Fruit fly (Drosophila melanogaster) whole organism, prepupa: ENCODE results near the gene Gyc89Db.

Experiments used
- Blimp-1 ChIP-seq: fragments of 200-800 bp; sonication (Bioruptor generic); optimal IDR thresholded peaks from 3 replicates; lab custom pipeline; 2017; ENCODE audit warnings: missing biosample characterization, missing genetic modification characterization, mild to moderate bottlenecking, moderate library complexity, missing genetic modification reagents
- CG10631 ChIP-seq: fragments of 200-800 bp; sonication (Bioruptor generic); optimal IDR thresholded peaks from 2 replicates; lab custom pipeline; 2016; ENCODE audit warnings: missing biosample characterization, missing genetic modification characterization
- CG10669 ChIP-seq: fragments of 200-800 bp; sonication (Bioruptor generic); optimal IDR thresholded peaks from 3 replicates; lab custom pipeline; 2018; ENCODE audit warnings: missing biosample characterization, mild to moderate bottlenecking, missing genetic modification characterization, moderate library complexity
- CG11762 ChIP-seq: fragments of 200-800 bp; sonication (Bioruptor generic); optimal IDR thresholded peaks from 3 replicates; lab custom pipeline; 2016; ENCODE audit warnings: missing biosample characterization, missing genetic modification characterization; ENCODE audit not compliant: insufficient read depth
- CG11902 ChIP-seq: fragments of 200-800 bp; sonication (Bioruptor generic); optimal IDR thresholded peaks from 3 replicates; lab custom pipeline; 2016; ENCODE audit warnings: missing biosample characterization, missing genetic modification characterization
- CG15336 ChIP-seq: fragments of 200-800 bp; sonication (Bioruptor generic); IDR thresholded peaks from 2 replicates; pipeline ENCODE4 v1.3.6; 2022; ENCODE audit warnings: missing biosample characterization, missing genetic modification characterization
- CG3032 ChIP-seq: fragments of 200-800 bp; optimal IDR thresholded peaks from 2 replicates; lab custom pipeline; 2019; ENCODE audit warnings: missing biosample characterization, mild to moderate bottlenecking, missing genetic modification characterization, moderate library complexity
- CG31627 ChIP-seq: fragments of 200-800 bp; sonication (Bioruptor generic); optimal IDR thresholded peaks from 3 replicates; lab custom pipeline; 2016; ENCODE audit warnings: missing biosample characterization, missing genetic modification characterization
- CG32006 ChIP-seq: fragments of 200-800 bp; sonication (Bioruptor generic); optimal IDR thresholded peaks from 3 replicates; lab custom pipeline; 2017; ENCODE audit warnings: missing biosample characterization, mild to moderate bottlenecking, missing genetic modification characterization
- CG3919 ChIP-seq: fragments of 200-800 bp; sonication (Bioruptor generic); optimal IDR thresholded peaks from 3 replicates; lab custom pipeline; 2016; ENCODE audit warnings: missing biosample characterization, missing genetic modification characterization
- CG4318 ChIP-seq: fragments of 200-800 bp; sonication (Bioruptor generic); optimal IDR thresholded peaks from 3 replicates; lab custom pipeline; 2017; ENCODE audit warnings: missing biosample characterization, mild to moderate bottlenecking, missing genetic modification characterization
- CG6163 ChIP-seq: fragments of 200-800 bp; sonication (Bioruptor generic); IDR thresholded peaks from 3 replicates; pipeline ENCODE4 v1.3.6; 2022; ENCODE audit warnings: missing biosample characterization, missing genetic modification characterization
- CG6792 ChIP-seq: fragments of 200-800 bp; sonication (Bioruptor generic); optimal IDR thresholded peaks from 3 replicates; lab custom pipeline; 2016; ENCODE audit warnings: missing biosample characterization, missing genetic modification characterization
- CG6808 ChIP-seq: fragments of 200-800 bp; sonication (Bioruptor generic); optimal IDR thresholded peaks from 3 replicates; lab custom pipeline; 2017; ENCODE audit warnings: missing biosample characterization, missing genetic modification characterization, mild to moderate bottlenecking, moderate library complexity, missing genetic modification reagents
- CG6854 ChIP-seq: fragments of 200-800 bp; sonication (Bioruptor generic); optimal IDR thresholded peaks from 2 replicates; lab custom pipeline; 2017; ENCODE audit warnings: missing biosample characterization, mild to moderate bottlenecking, missing genetic modification characterization
- CG8119 ChIP-seq: fragments of 200-800 bp; sonication (Bioruptor generic); IDR thresholded peaks from 3 replicates; pipeline ENCODE4 v1.3.6; 2022; ENCODE audit warnings: missing biosample characterization, missing genetic modification characterization
- CG8319 ChIP-seq: fragments of 200-800 bp; sonication (Bioruptor generic); optimal IDR thresholded peaks from 3 replicates; lab custom pipeline; 2016; ENCODE audit warnings: missing biosample characterization, missing genetic modification characterization
- CG8632 ChIP-seq: fragments of 200-800 bp; sonication (Bioruptor generic); optimal IDR thresholded peaks from 3 replicates; lab custom pipeline; 2016; ENCODE audit warnings: missing biosample characterization, missing genetic modification characterization
- CG9139 ChIP-seq: fragments of 200-800 bp; sonication (Bioruptor generic); optimal IDR thresholded peaks from 3 replicates; lab custom pipeline; 2017; ENCODE audit warnings: missing biosample characterization, mild to moderate bottlenecking, missing genetic modification characterization
- Eip75B ChIP-seq: fragments of 200-800 bp; sonication (Bioruptor generic); optimal IDR thresholded peaks from 3 replicates; lab custom pipeline; 2016; ENCODE audit warnings: missing biosample characterization, missing genetic modification characterization
- Eip78C ChIP-seq: fragments of 200-800 bp; sonication (Bioruptor generic); peaks from one replicate; lab custom pipeline; 2016; ENCODE audit warnings: missing biosample characterization, missing genetic modification characterization
- Ets96B ChIP-seq: fragments of 200-800 bp; optimal IDR thresholded peaks from 2 replicates; lab custom pipeline; 2019; ENCODE audit warnings: missing biosample characterization, mild to moderate bottlenecking, missing genetic modification characterization, moderate library complexity
- Gug ChIP-seq: fragments of 200-800 bp; sonication (Bioruptor generic); IDR thresholded peaks from 2 replicates; pipeline ENCODE4 v1.3.6; 2022; ENCODE audit warnings: missing biosample characterization, missing genetic modification characterization
- Hr4 ChIP-seq: fragments of 200-800 bp; sonication (Bioruptor generic); optimal IDR thresholded peaks from 3 replicates; lab custom pipeline; 2016; ENCODE audit warnings: missing biosample characterization, missing genetic modification characterization
- Lpt ChIP-seq: fragments of 200-800 bp; sonication (Bioruptor generic); optimal IDR thresholded peaks from 3 replicates; lab custom pipeline; 2016; ENCODE audit warnings: missing biosample characterization, missing genetic modification characterization
- OdsH ChIP-seq: fragments of 200-800 bp; sonication (Bioruptor generic); optimal IDR thresholded peaks from 3 replicates; lab custom pipeline; 2016; ENCODE audit warnings: missing biosample characterization, missing genetic modification characterization
- Sox102F ChIP-seq: fragments of 200-800 bp; sonication (Bioruptor generic); optimal IDR thresholded peaks from 2 replicates; lab custom pipeline; 2016; ENCODE audit warnings: missing biosample characterization, mild to moderate bottlenecking, missing genetic modification characterization
- Sox15 ChIP-seq: fragments of 200-800 bp; sonication (Bioruptor generic); optimal IDR thresholded peaks from 3 replicates; lab custom pipeline; 2016; ENCODE audit warnings: missing biosample characterization, missing genetic modification characterization
- achi ChIP-seq: fragments of 200-800 bp; sonication (Bioruptor generic); optimal IDR thresholded peaks from 3 replicates; lab custom pipeline; 2016; ENCODE audit warnings: missing biosample characterization, missing genetic modification characterization
- cyc ChIP-seq: fragments of 200-800 bp; sonication (Bioruptor generic); optimal IDR thresholded peaks from 3 replicates; lab custom pipeline; 2016; ENCODE audit warnings: missing biosample characterization, missing genetic modification characterization
- dsx ChIP-seq: fragments of 200-800 bp; optimal IDR thresholded peaks from 3 replicates; lab custom pipeline; 2019; ENCODE audit warnings: missing biosample characterization, mild to moderate bottlenecking, missing genetic modification characterization, moderate library complexity; ENCODE audit not compliant: poor library complexity, severe bottlenecking
- eg ChIP-seq: fragments of 200-800 bp; sonication (Bioruptor generic); IDR thresholded peaks from 3 replicates; pipeline ENCODE4 v1.3.6; 2022; ENCODE audit warnings: missing biosample characterization, missing genetic modification characterization
- esn ChIP-seq: fragments of 200-800 bp; sonication (Bioruptor generic); optimal IDR thresholded peaks from 2 replicates; lab custom pipeline; 2016; ENCODE audit warnings: missing biosample characterization, mild to moderate bottlenecking, missing genetic modification characterization, moderate library complexity
- fd85E ChIP-seq: fragments of 200-800 bp; sonication (Bioruptor generic); optimal IDR thresholded peaks from 3 replicates; lab custom pipeline; 2016; ENCODE audit warnings: missing biosample characterization, missing genetic modification characterization
- fkh ChIP-seq: fragments of 200-800 bp; sonication (Bioruptor generic); optimal IDR thresholded peaks from 3 replicates; lab custom pipeline; 2017; ENCODE audit warnings: missing biosample characterization, mild to moderate bottlenecking, missing genetic modification characterization, moderate library complexity
- lz ChIP-seq: fragments of 200-800 bp; sonication (Bioruptor generic); optimal IDR thresholded peaks from 3 replicates; lab custom pipeline; 2016; ENCODE audit warnings: missing biosample characterization, missing genetic modification characterization
- net ChIP-seq: fragments of 200-800 bp; sonication (Bioruptor generic); optimal IDR thresholded peaks from 3 replicates; lab custom pipeline; 2016; ENCODE audit warnings: missing biosample characterization, missing genetic modification characterization
- pdm3 ChIP-seq: fragments of 200-800 bp; sonication (Bioruptor generic); optimal IDR thresholded peaks from 3 replicates; lab custom pipeline; 2016; ENCODE audit warnings: missing biosample characterization, missing genetic modification characterization
- salr ChIP-seq, 2 experiments: fragments of 200-800 bp; sonication (Bioruptor generic); optimal IDR thresholded peaks; 3 replicates each; lab custom pipeline; 2016 to 2018; ENCODE audit warnings: missing biosample characterization in 2 of 2, missing genetic modification characterization in 2 of 2, mild to moderate bottlenecking in 1 of 2
- spab ChIP-seq: fragments of 200-800 bp; sonication (Bioruptor generic); optimal IDR thresholded peaks from 2 replicates; lab custom pipeline; 2017; ENCODE audit warnings: missing biosample characterization, mild to moderate bottlenecking, missing genetic modification characterization, missing genetic modification reagents
- ss ChIP-seq, 2 experiments: fragments of 200-800 bp; sonication (Bioruptor generic); optimal IDR thresholded peaks; 2 replicates in 1 of 2; 3 replicates in 1 of 2; lab custom pipeline; 2017 to 2018; ENCODE audit warnings: mild to moderate bottlenecking in 2 of 2, missing biosample characterization in 2 of 2, missing genetic modification characterization in 2 of 2, moderate library complexity in 1 of 2
- svp ChIP-seq: fragments of 200-800 bp; sonication (Bioruptor generic); peaks from one replicate; lab custom pipeline; 2016; ENCODE audit warnings: missing biosample characterization, missing genetic modification characterization
- topi ChIP-seq: fragments of 200-800 bp; sonication (Bioruptor generic); optimal IDR thresholded peaks from 3 replicates; lab custom pipeline; 2016; ENCODE audit warnings: missing biosample characterization, missing genetic modification characterization

The Gyc89Db gene

DNA sequence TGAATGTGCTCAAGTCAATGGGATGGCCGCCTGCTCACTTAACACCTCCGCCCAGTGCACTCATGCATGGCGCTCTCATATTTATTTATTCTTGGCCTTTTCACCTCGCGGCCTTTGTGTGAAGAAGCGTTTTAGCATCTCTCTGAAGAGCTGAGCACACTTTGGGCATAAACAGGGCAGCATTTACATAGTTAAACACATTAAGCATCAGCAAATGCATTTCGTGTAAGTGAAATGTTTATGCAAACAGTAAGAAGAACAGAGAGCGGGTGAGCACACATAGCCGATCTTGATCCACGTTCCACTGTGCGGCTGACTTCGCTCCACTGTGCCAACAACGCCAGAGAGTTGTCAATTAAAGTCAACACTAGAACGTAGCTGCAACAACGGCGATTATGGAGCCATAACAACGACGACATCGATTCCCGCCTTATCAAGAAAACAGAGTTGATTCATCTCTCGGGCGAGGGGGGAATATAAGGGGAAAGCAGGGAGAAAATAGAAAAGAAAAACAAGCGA, 47.7 kb downstream of the Gyc89Db start (continued):
- peak; percentile 39 for TF ChIP-seq OdsH (GFP tag; lab: Kevin White, UChicago)
- no peak for TF ChIP-seq topi
- peak; percentile 35 for TF ChIP-seq CG6808 (GFP tag; lab: Kevin White, UChicago)
- TF ChIP-seq CG32006, result peak; percentile 73
- TF ChIP-seq lz (GFP tag; lab: Kevin White, UChicago), result no peak
- peak; percentile 53 for TF ChIP-seq pdm3 (GFP tag; lab: Kevin White, UChicago)

dm6 chr3R:16525555-16525954, 48.6 kb downstream of the Gyc89Db start:
- TF ChIP-seq CG4318 (GFP tag; lab: Kevin White, UChicago) (no peak), Sox102F (GFP tag; lab: Kevin White, UChicago) (no peak), CG9139 (GFP tag; lab: Kevin White, UChicago) (no peak), CG6854 (GFP tag; lab: Kevin White, UChicago) (no peak), CG10631 (GFP tag; lab: Kevin White, UChicago) (no peak), CG15336 (GFP tag; lab: Robert Waterston, UW) (no peak), CG8319 (GFP tag; lab: Kevin White, UChicago) (no peak), CG10669 (GFP tag; lab: Kevin White, UChicago) (no peak), ss (GFP tag; optimal IDR thresholded peaks at IDR 0.05; lab: Kevin White, UChicago) (no peak), Eip78C (GFP tag; lab: Kevin White, UChicago) (no peak), CG6792 (GFP tag; lab: Kevin White, UChicago) (no peak), net (GFP tag; lab: Kevin White, UChicago) (no peak), CG3919 (GFP tag; lab: Kevin White, UChicago) (no peak), CG3032 (tag; lab: Kevin White, UChicago) (no peak), spab (no peak), Lpt (GFP tag; lab: Kevin White, UChicago) (no peak), CG8119 (GFP tag; lab: Robert Waterston, UW) (no peak), Ets96B (tag; lab: Kevin White, UChicago) (no peak)
- TF ChIP-seq, all 60 proteins: peak for 0

- TF ChIP-seq lz (GFP tag; lab: Kevin White, UChicago) (no peak), CG11902 (GFP tag; lab: Kevin White, UChicago) (no peak), svp (GFP tag; lab: Kevin White, UChicago) (no peak), eg (no peak), CG6163 (no peak), Eip78C (GFP tag; lab: Kevin White, UChicago) (no peak)
These were observed 49.3 kb downstream of the Gyc89Db start for dm6 chr3R:16526256-16526655.

DNA sequence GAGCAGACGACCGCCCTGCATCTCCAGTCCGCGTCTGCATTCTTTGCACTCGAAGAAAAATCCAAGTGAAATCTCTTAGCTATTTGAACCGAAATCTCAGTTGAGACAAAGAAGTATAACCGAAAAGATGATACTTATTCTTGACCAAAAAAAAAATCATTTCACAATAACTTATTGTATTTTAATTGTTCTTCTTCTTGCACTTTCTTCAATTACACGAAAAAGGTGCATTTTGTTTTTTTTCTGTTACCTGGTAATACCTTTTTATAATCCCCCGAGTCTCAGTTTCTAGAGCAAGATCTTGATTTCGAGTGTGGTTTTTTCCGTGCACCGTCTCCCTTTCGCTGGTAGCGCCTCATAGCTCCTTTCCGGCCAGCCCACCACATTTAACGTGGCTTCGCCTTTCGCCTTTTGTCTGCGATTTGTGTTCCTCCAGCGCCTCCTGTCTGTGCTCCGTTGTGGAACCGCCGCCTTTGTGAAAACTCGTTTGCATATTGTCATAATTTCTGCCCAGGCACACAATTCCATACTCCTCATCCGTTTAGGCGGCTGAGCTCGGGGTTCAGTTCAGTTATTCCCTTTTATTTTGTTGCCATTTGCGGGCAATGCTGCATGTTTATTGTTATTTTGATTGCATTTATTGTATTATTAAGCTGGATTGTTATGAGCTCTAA, 49.9 kb downstream of the Gyc89Db start:
- TF ChIP-seq Gug (GFP tag; lab: Robert Waterston, UW), result no peak
- TF ChIP-seq spab, result peak; percentile 75
- peak; percentile 47 for TF ChIP-seq CG11902 (GFP tag; lab: Kevin White, UChicago)
- TF ChIP-seq dsx (GFP tag; lab: Kevin White, UChicago), result peak; percentile 37
- peak; percentile 69 for TF ChIP-seq net (GFP tag; lab: Kevin White, UChicago)
- peak; percentile 41 for TF ChIP-seq CG31627
- peak; percentile 87 for TF ChIP-seq Lpt (GFP tag; lab: Kevin White, UChicago)
- no peak for TF ChIP-seq eg
- TF ChIP-seq CG11762 (GFP tag; lab: Kevin White, UChicago), result peak; percentile 73
- peak; percentile 59 for TF ChIP-seq CG8632
- TF ChIP-seq cyc (GFP tag; lab: Kevin White, UChicago), result peak; percentile 47
- TF ChIP-seq fd85E (GFP tag; lab: Kevin White, UChicago), result peak; percentile 78
- peak; percentile 70 for TF ChIP-seq CG3032 (tag; lab: Kevin White, UChicago)
- TF ChIP-seq CG6808 (GFP tag; lab: Kevin White, UChicago), result peak; percentile 82
- peak; percentile 26 for TF ChIP-seq Sox15 (GFP tag; lab: Kevin White, UChicago)
- peak; percentile 73 for TF ChIP-seq CG32006
- TF ChIP-seq Hr4 (GFP tag; lab: Kevin White, UChicago), result peak; percentile 59
- peak; percentile 58 for TF ChIP-seq esn (GFP tag; lab: Kevin White, UChicago)
- peak; percentile 17 for TF ChIP-seq Blimp-1 (GFP tag; lab: Kevin White, UChicago)
- TF ChIP-seq CG3919 (GFP tag; lab: Kevin White, UChicago), result peak; percentile 76
- TF ChIP-seq OdsH (GFP tag; lab: Kevin White, UChicago), result peak; percentile 72
- peak; percentile 72 for TF ChIP-seq CG8119 (GFP tag; lab: Robert Waterston, UW)
- peak; percentile 16 to 77 for TF ChIP-seq salr (GFP tag; optimal IDR thresholded peaks at IDR 0.05; lab: Kevin White, UChicago)
- peak; percentile 68 for TF ChIP-seq Eip75B
- peak; percentile 86 for TF ChIP-seq Ets96B (tag; lab: Kevin White, UChicago)
- TF ChIP-seq achi (GFP tag; lab: Kevin White, UChicago), result peak; percentile 78
- no peak for TF ChIP-seq fkh (GFP tag; lab: Kevin White, UChicago)
